Worm (Caenorhabditis elegans): ENCODE data around the gene cpi-2.

The cpi-2 gene

ce11 chrV:6044448-6044847 lies 586 bp downstream of the cpi-2 start:
- TF ChIP-seq peb-1 (tag; optimal IDR thresholded peaks at IDR 0.05) (no peak), alr-1 (tag; optimal IDR thresholded peaks at IDR 0.05) (no peak), sma-9 (GFP tag; optimal IDR thresholded peaks at IDR 0.05) (no peak), sma-9 (tag; optimal IDR thresholded peaks at IDR 0.05) (no peak), ztf-11 (tag; optimal IDR thresholded peaks at IDR 0.05) (no peak), zag-1 (tag; optimal IDR thresholded peaks at IDR 0.05) (no peak), blmp-1 (tag; optimal IDR thresholded peaks at IDR 0.05; ENCODE audit: insufficient read depth) (no peak), nhr-237 (tag; optimal IDR thresholded peaks at IDR 0.05) (no peak), aly-2 (tag; optimal IDR thresholded peaks at IDR 0.05) (no peak), nhr-23 (tag; optimal IDR thresholded peaks at IDR 0.05) (no peak), nhr-6 (tag; optimal IDR thresholded peaks at IDR 0.05) (no peak), nhr-129 (tag; optimal IDR thresholded peaks at IDR 0.05) (no peak), nhr-25 (tag; optimal IDR thresholded peaks at IDR 0.05) (no peak), mbf-1 (tag; optimal IDR thresholded peaks at IDR 0.05) (no peak), C34F6.9 (tag; optimal IDR thresholded peaks at IDR 0.05) (no peak), lsy-2 (tag; optimal IDR thresholded peaks at IDR 0.05) (no peak), elt-3 (tag; optimal IDR thresholded peaks at IDR 0.05) (no peak)

ce11 chrV:6044853-6045594 lies 1.2 kb downstream of the cpi-2 start, which contains the start of gene R01B10.3:
Gene R01B10.3, minus strand, starts transcription at chrV:6045129.
- TF ChIP-seq ztf-4 (tag; optimal IDR thresholded peaks at IDR 0.05) (no peak), nhr-77 (tag; optimal IDR thresholded peaks at IDR 0.05) (no peak), fos-1 (tag; optimal IDR thresholded peaks at IDR 0.05) (peak; percentile 19)

- TF ChIP-seq ztf-1 (GFP tag; conservative IDR thresholded peaks at IDR 0.05) (no peak), skn-1 (tag; optimal IDR thresholded peaks at IDR 0.05) (no peak)
Measured at ce11 chrV:6047818-6048217, 4.0 kb downstream of the cpi-2 start, which contains the start of gene pgap-3. Gene pgap-3, minus strand, starts transcription at chrV:6047918.

ce11 chrV:6051159-6051558 lies 7.3 kb downstream of the cpi-2 start, which contains the start of gene jamp-1:
Gene jamp-1, minus strand, starts transcription at chrV:6051259.
- TF ChIP-seq nhr-11 (tag; optimal IDR thresholded peaks at IDR 0.05) = no peak
- TF ChIP-seq unc-62 (GFP tag; optimal IDR thresholded peaks at IDR 0.05) = no peak
- no peak for TF ChIP-seq sma-3 (GFP tag; optimal IDR thresholded peaks at IDR 0.05)
- TF ChIP-seq dmd-4 (tag; optimal IDR thresholded peaks at IDR 0.05) = no peak

- TF ChIP-seq sem-4 (tag; optimal IDR thresholded peaks at IDR 0.05) (peak; percentile 87), aly-2 (tag; optimal IDR thresholded peaks at IDR 0.05) (no peak), ceh-16 (tag; optimal IDR thresholded peaks at IDR 0.05) (peak; percentile 32), alr-1 (tag; optimal IDR thresholded peaks at IDR 0.05) (no peak), lin-39 (tag; optimal IDR thresholded peaks at IDR 0.05) (no peak), lsy-2 (tag; optimal IDR thresholded peaks at IDR 0.05) (peak; percentile 43 to 91), egl-27 (tag; optimal IDR thresholded peaks at IDR 0.05) (peak; percentile 22), elt-1 (tag; optimal IDR thresholded peaks at IDR 0.05) (no peak), lin-13 (GFP tag; optimal IDR thresholded peaks at IDR 0.05) (peak; percentile 85), unc-39 (tag; optimal IDR thresholded peaks at IDR 0.05) (no peak), Y55F3AM.14 (GFP tag; optimal IDR thresholded peaks at IDR 0.05) (no peak), F13H6.1 (tag; optimal IDR thresholded peaks at IDR 0.05) (peak; percentile 81), nhr-6 (tag; optimal IDR thresholded peaks at IDR 0.05) (peak; percentile 59), unc-55 (GFP tag; optimal IDR thresholded peaks at IDR 0.05) (peak; percentile 97), C34F6.9 (tag; optimal IDR thresholded peaks at IDR 0.05) (peak; percentile 97), ama-1 (optimal IDR thresholded peaks at IDR 0.05) (no peak), zag-1 (tag; optimal IDR thresholded peaks at IDR 0.05) (peak; percentile 89), ztf-1 (GFP tag; conservative IDR thresholded peaks at IDR 0.05) (no peak), mbf-1 (tag; optimal IDR thresholded peaks at IDR 0.05) (no peak), crh-2 (tag; optimal IDR thresholded peaks at IDR 0.05) (peak; percentile 89), gmeb-1 (tag; optimal IDR thresholded peaks at IDR 0.05) (peak; percentile 68), nhr-237 (tag; optimal IDR thresholded peaks at IDR 0.05) (no peak), nhr-129 (tag; optimal IDR thresholded peaks at IDR 0.05) (peak; percentile 89), snpc-4 (tag; optimal IDR thresholded peaks at IDR 0.05) (peak; percentile 22), ceh-82 (tag; optimal IDR thresholded peaks at IDR 0.05) (peak; percentile 17), sma-9 (GFP tag; optimal IDR thresholded peaks at IDR 0.05) (peak; percentile 90), sma-9 (tag; optimal IDR thresholded peaks at IDR 0.05) (no peak), ztf-4 (tag; optimal IDR thresholded peaks at IDR 0.05) (peak; percentile 73), nhr-11 (tag; optimal IDR thresholded peaks at IDR 0.05) (no peak), mab-5 (tag; optimal IDR thresholded peaks at IDR 0.05) (peak; percentile 91), dmd-4 (tag; optimal IDR thresholded peaks at IDR 0.05) (no peak), nhr-10 (tag; optimal IDR thresholded peaks at IDR 0.05) (no peak), skn-1 (tag; optimal IDR thresholded peaks at IDR 0.05) (peak; percentile 47), nhr-12 (tag; optimal IDR thresholded peaks at IDR 0.05) (no peak), sma-3 (GFP tag; optimal IDR thresholded peaks at IDR 0.05) (peak; percentile 74)
Measured at ce11 chrV:6053188-6053687, 9.4 kb downstream of the cpi-2 start, which contains the start of gene seip-1. Gene seip-1, minus strand, starts transcription at chrV:6053238.

All from whole organism, L2 larva.